Worm (Caenorhabditis elegans): ENCODE results near the gene tag-164.

Gene tag-164

ce11 chrIII:13502513-13502912, 43.2 kb downstream of the tag-164 start, which contains the start of gene T28A8.8:
T28A8.8 (plus strand) TSS chrIII:13502813.
- TF ChIP-seq unc-39 (tag; optimal IDR thresholded peaks at IDR 0.05) (no peak), tbx-8 (GFP tag; optimal IDR thresholded peaks at IDR 0.05) (no peak), ceh-43 (GFP tag; optimal IDR thresholded peaks at IDR 0.05) (no peak), mep-1 (tag; optimal IDR thresholded peaks at IDR 0.05) (no peak), sptf-1 (tag; optimal IDR thresholded peaks at IDR 0.05) (no peak), nhr-237 (tag; optimal IDR thresholded peaks at IDR 0.05) (no peak), elt-1 (tag; optimal IDR thresholded peaks at IDR 0.05; ENCODE audit: borderline replicate concordance, insufficient read depth) (no peak), pha-4 (tag; optimal IDR thresholded peaks at IDR 0.05) (no peak), blmp-1 (tag; optimal IDR thresholded peaks at IDR 0.05) (no peak), elt-3 (tag; optimal IDR thresholded peaks at IDR 0.05) (no peak), lin-13 (tag; optimal IDR thresholded peaks at IDR 0.05) (no peak)

- TF ChIP-seq mep-1 (tag; optimal IDR thresholded peaks at IDR 0.05): no peak
- TF ChIP-seq bed-3 (GFP tag; optimal IDR thresholded peaks at IDR 0.05): no peak
- no peak for TF ChIP-seq snpc-4 (tag; optimal IDR thresholded peaks at IDR 0.05)
- TF ChIP-seq flh-1 (GFP tag; optimal IDR thresholded peaks at IDR 0.05): no peak
- TF ChIP-seq unc-62 (GFP tag; optimal IDR thresholded peaks at IDR 0.05): no peak
- TF ChIP-seq nhr-2 (tag; optimal IDR thresholded peaks at IDR 0.05): no peak
- no peak for TF ChIP-seq ceh-43 (GFP tag; optimal IDR thresholded peaks at IDR 0.05)
- no peak for TF ChIP-seq lin-13 (tag; optimal IDR thresholded peaks at IDR 0.05)
Measured at ce11 chrIII:13503379-13503778, 44.0 kb downstream of the tag-164 start, which contains the start of gene T28A8.4. T28A8.4 (plus strand) TSS chrIII:13503679.

ce11 chrIII:13505718-13506117, 46.4 kb downstream of the tag-164 start, which contains the start of gene T28A8.3:
T28A8.3 (plus strand) TSS chrIII:13506018.
- TF ChIP-seq unc-62 (GFP tag; optimal IDR thresholded peaks at IDR 0.05): no peak
- TF ChIP-seq sptf-1 (tag; optimal IDR thresholded peaks at IDR 0.05): no peak
- TF ChIP-seq blmp-1 (tag; optimal IDR thresholded peaks at IDR 0.05): no peak
- no peak for TF ChIP-seq bed-3 (GFP tag; optimal IDR thresholded peaks at IDR 0.05)
- no peak for TF ChIP-seq lin-32 (GFP tag; optimal IDR thresholded peaks at IDR 0.05)
- no peak for TF ChIP-seq mab-5 (tag; optimal IDR thresholded peaks at IDR 0.05)
- TF ChIP-seq nhr-2 (tag; optimal IDR thresholded peaks at IDR 0.05): no peak
- TF ChIP-seq pha-4 (tag; optimal IDR thresholded peaks at IDR 0.05): no peak
